Worm (Caenorhabditis elegans): ENCODE results near the gene rpl-32.
A peak's percentile ranks its signal among the peaks of the same experiment; 100 is the strongest.

The rpl-32 gene

ce11 chrII:9063350-9063749, 6.5 kb upstream of the rpl-32 start:
- TF ChIP-seq fos-1 (tag; optimal IDR thresholded peaks at IDR 0.05) (no peak), lin-39 (tag; optimal IDR thresholded peaks at IDR 0.05) (no peak), pha-4 (tag; optimal IDR thresholded peaks at IDR 0.05) (peak; percentile 54), skn-1 (tag; optimal IDR thresholded peaks at IDR 0.05) (no peak), tbx-2 (tag; optimal IDR thresholded peaks at IDR 0.05) (no peak)

- TF ChIP-seq nhr-23 (tag; optimal IDR thresholded peaks at IDR 0.05) (peak; percentile 43), nhr-25 (tag; optimal IDR thresholded peaks at IDR 0.05) (peak; percentile 56), R02D3.7 (tag; optimal IDR thresholded peaks at IDR 0.05) (no peak)
Measured at ce11 chrII:9062261-9062948, 5.5 kb upstream of the rpl-32 start.

DNA sequence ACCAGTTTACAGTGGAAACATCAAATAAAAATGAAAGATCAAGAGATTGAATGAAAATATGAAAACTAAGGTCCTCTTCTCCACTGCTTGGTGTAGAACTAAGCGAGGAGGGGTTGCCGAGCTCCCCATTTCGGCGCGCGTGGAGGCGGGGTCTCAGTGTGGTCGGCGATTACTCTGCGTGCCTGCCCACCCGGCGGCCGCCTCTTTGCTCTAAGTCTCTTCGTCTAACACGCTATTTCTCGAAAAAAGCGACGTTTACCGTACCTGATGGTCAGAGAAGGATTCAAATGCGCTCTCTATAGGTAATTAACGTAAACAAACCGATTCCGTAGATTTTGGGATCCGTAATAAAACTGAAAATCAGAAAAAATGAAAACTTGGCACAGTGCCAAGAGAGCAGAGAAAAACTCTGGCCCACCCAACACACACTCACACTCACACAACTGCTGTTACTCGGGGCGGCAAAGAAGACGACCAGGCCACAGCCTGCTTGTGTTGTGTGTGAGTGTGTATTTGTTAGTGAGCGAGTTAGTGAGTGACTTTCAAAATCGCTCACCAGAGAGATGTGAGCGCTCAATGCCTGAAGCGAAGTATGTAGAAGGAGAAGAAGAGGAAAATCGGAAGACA, 4.8 kb upstream of the rpl-32 start:
- TF ChIP-seq nfya-1 (tag; optimal IDR thresholded peaks at IDR 0.05; ENCODE audit: insufficient read depth) (peak; percentile 79), nhr-23 (tag; optimal IDR thresholded peaks at IDR 0.05) (peak; percentile 39), pqm-1 (tag; optimal IDR thresholded peaks at IDR 0.05) (peak; percentile 48), nhr-25 (tag; optimal IDR thresholded peaks at IDR 0.05) (peak; percentile 42), unc-39 (tag; optimal IDR thresholded peaks at IDR 0.05) (no peak), fkh-10 (GFP tag; optimal IDR thresholded peaks at IDR 0.05) (no peak), jun-1 (tag; optimal IDR thresholded peaks at IDR 0.05) (peak; percentile 62), fkh-2 (tag; optimal IDR thresholded peaks at IDR 0.05) (peak; percentile 41), nhr-67 (tag; optimal IDR thresholded peaks at IDR 0.05) (no peak), ztf-4 (tag; optimal IDR thresholded peaks at IDR 0.05) (no peak), tbx-2 (tag; optimal IDR thresholded peaks at IDR 0.05) (peak; percentile 15), nhr-11 (tag; optimal IDR thresholded peaks at IDR 0.05) (peak; percentile 70), lin-39 (tag; optimal IDR thresholded peaks at IDR 0.05) (peak; percentile 89), sea-2 (GFP tag; optimal IDR thresholded peaks at IDR 0.05) (peak; percentile 88), lin-15B (tag; optimal IDR thresholded peaks at IDR 0.05) (peak; percentile 68), mml-1 (tag; optimal IDR thresholded peaks at IDR 0.05) (no peak), hmg-11 (tag; optimal IDR thresholded peaks at IDR 0.05) (peak; percentile 77), elt-2 (tag; optimal IDR thresholded peaks at IDR 0.05) (peak; percentile 63), nhr-12 (tag; optimal IDR thresholded peaks at IDR 0.05) (no peak), ceh-16 (tag; optimal IDR thresholded peaks at IDR 0.05) (no peak), aly-2 (tag; optimal IDR thresholded peaks at IDR 0.05) (no peak), pha-4 (tag; optimal IDR thresholded peaks at IDR 0.05) (peak; percentile 85), skn-1 (tag; optimal IDR thresholded peaks at IDR 0.05) (no peak), daf-12 (tag; optimal IDR thresholded peaks at IDR 0.05) (no peak), nhr-43 (tag; optimal IDR thresholded peaks at IDR 0.05; ENCODE audit: poor library complexity, severe bottlenecking) (no peak), eor-1 (tag; optimal IDR thresholded peaks at IDR 0.05) (no peak)

ce11 chrII:9061099-9061498, 4.2 kb upstream of the rpl-32 start, which contains the start of gene T24B8.3:
Gene T24B8.3 (minus strand): TSS chrII:9061137.
- TF ChIP-seq nhr-23 (tag; optimal IDR thresholded peaks at IDR 0.05) (peak; percentile 53), pha-4 (tag; optimal IDR thresholded peaks at IDR 0.05) (peak; percentile 72), nhr-11 (tag; optimal IDR thresholded peaks at IDR 0.05) (no peak)

DNA sequence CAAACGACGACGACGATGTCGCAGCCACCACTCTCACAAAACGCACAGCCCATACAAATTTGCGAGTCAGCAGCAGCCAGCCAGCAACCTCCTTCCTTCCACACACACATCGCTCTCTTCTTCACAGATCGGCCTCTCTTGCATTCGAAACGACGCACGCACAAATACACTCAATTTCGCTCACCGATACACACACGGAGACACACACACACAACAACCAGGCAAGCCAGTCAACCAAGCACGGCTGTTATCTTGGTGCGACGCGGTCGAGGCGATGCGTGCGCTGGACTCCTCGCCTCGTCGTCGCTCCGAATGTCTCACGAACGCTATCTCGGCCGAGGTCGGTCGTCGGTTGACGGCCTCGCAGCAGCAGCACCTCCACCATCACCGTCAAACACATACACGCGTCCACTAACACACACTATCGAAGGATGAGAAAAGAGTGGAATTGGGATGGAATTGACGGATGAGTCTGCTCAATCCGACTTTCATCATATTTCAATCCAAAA, 3.5 kb upstream of the rpl-32 start:
- TF ChIP-seq mdl-1 (tag; optimal IDR thresholded peaks at IDR 0.05), result peak; percentile 74
- no peak for TF ChIP-seq ceh-82 (tag; optimal IDR thresholded peaks at IDR 0.05)
- TF ChIP-seq fkh-2 (tag; optimal IDR thresholded peaks at IDR 0.05), result no peak
- peak; percentile 65 for TF ChIP-seq tbx-2 (tag; optimal IDR thresholded peaks at IDR 0.05)
- peak; percentile 97 for TF ChIP-seq nhr-25 (tag; optimal IDR thresholded peaks at IDR 0.05)
- peak; percentile 96 for TF ChIP-seq lin-39 (tag; optimal IDR thresholded peaks at IDR 0.05)
- no peak for TF ChIP-seq ZK546.5 (tag; optimal IDR thresholded peaks at IDR 0.05)
- no peak for TF ChIP-seq ztf-11 (tag; optimal IDR thresholded peaks at IDR 0.05)
- no peak for TF ChIP-seq aly-2 (tag; optimal IDR thresholded peaks at IDR 0.05)
- TF ChIP-seq egl-5 (tag; optimal IDR thresholded peaks at IDR 0.05), result peak; percentile 90
- no peak for TF ChIP-seq nhr-237 (tag; optimal IDR thresholded peaks at IDR 0.05)
- TF ChIP-seq lin-15B (tag; optimal IDR thresholded peaks at IDR 0.05), result peak; percentile 78
- TF ChIP-seq nhr-67 (tag; optimal IDR thresholded peaks at IDR 0.05), result no peak
- peak; percentile 80 for TF ChIP-seq skn-1 (tag; optimal IDR thresholded peaks at IDR 0.05)
- no peak for TF ChIP-seq mml-1 (tag; optimal IDR thresholded peaks at IDR 0.05)
- TF ChIP-seq nhr-28 (tag; optimal IDR thresholded peaks at IDR 0.05), result no peak
- peak; percentile 87 for TF ChIP-seq sea-2 (GFP tag; optimal IDR thresholded peaks at IDR 0.05)
- TF ChIP-seq ztf-4 (tag; optimal IDR thresholded peaks at IDR 0.05), result peak; percentile 77
- TF ChIP-seq unc-62 (GFP tag; optimal IDR thresholded peaks at IDR 0.05), result peak; percentile 90
- peak; percentile 80 for TF ChIP-seq lsy-12 (tag; optimal IDR thresholded peaks at IDR 0.05)
- TF ChIP-seq ceh-16 (tag; optimal IDR thresholded peaks at IDR 0.05), result no peak
- peak; percentile 96 for TF ChIP-seq pha-4 (tag; optimal IDR thresholded peaks at IDR 0.05)
- TF ChIP-seq zag-1 (tag; optimal IDR thresholded peaks at IDR 0.05), result no peak
- peak; percentile 86 for TF ChIP-seq fkh-10 (GFP tag; optimal IDR thresholded peaks at IDR 0.05)
- peak; percentile 55 for TF ChIP-seq nhr-43 (tag; optimal IDR thresholded peaks at IDR 0.05; ENCODE audit: poor library complexity, severe bottlenecking)
- TF ChIP-seq unc-39 (tag; optimal IDR thresholded peaks at IDR 0.05), result no peak
- TF ChIP-seq ceh-9 (tag; optimal IDR thresholded peaks at IDR 0.05), result no peak
- peak; percentile 62 for TF ChIP-seq ama-1 (optimal IDR thresholded peaks at IDR 0.05)
- no peak for TF ChIP-seq nhr-12 (tag; optimal IDR thresholded peaks at IDR 0.05)
